Fruit fly (Drosophila melanogaster): ENCODE data around the gene CG14011.
A peak's percentile ranks its signal among the peaks of the same experiment; 100 is the strongest.

The CG14011 gene

DNA sequence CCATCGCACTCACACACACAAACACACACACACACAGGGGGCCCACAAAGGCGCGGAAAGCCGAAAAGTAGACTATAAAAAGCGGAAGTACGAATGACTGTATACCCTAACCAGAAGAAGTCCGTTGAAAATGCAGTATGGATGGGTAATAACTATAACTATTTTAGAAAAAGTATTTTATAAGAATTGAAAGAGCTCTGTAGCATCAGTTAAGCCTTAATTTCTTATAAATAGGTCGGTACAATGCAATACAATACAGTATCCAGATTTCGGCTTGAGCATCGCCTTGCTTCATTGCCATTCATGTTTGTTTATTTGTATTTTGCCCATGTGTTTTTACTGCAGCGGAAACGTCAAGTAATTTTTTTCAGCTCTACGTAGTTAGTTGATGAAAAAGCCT lies 11.4 kb downstream of the CG14011 start (continued):
- TF ChIP-seq CG1602 (GFP tag; optimal IDR thresholded peaks at IDR 0.05) (peak; percentile 1), Fer3 (tag; optimal IDR thresholded peaks at IDR 0.05) (peak; percentile 23), twi (tag; optimal IDR thresholded peaks at IDR 0.05) (no peak), CG12391 (tag; optimal IDR thresholded peaks at IDR 0.05) (no peak), Nf-YB (GFP tag; optimal IDR thresholded peaks at IDR 0.05) (no peak), BEAF-32 (GFP tag; optimal IDR thresholded peaks at IDR 0.05) (no peak), CG4854 (GFP tag; optimal IDR thresholded peaks at IDR 0.05) (no peak), CG14050 (GFP tag; IDR thresholded peaks at IDR 0.05) (no peak), CG9215 (GFP tag; IDR thresholded peaks at IDR 0.05) (no peak), wek (GFP tag; optimal IDR thresholded peaks at IDR 0.05) (no peak), CG4707 (GFP tag; optimal IDR thresholded peaks at IDR 0.05) (no peak), CG6791 (GFP tag; IDR thresholded peaks at IDR 0.05; ENCODE audit: partially characterized antibody) (no peak), CG15696 (tag; optimal IDR thresholded peaks at IDR 0.05) (no peak)

DNA sequence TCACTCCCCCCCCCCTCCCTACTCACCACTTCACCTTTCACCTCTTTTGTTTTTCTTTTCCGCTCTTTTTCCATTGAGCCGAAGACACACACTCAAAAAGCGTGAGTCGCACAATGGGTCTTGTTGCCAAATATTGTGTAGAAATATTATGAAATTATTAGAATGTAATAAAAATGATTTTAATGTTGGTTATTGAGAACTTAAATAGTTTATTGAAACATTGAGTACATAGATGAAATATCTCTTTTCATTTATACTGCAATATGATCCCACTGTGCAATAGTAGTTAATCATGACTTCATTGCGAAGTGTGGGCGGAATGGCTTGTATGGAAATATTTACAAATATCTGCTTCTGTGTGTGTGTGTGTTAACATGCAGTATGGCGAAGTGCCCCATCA lies 13.8 kb downstream of the CG14011 start:
- TF ChIP-seq tup (GFP tag; optimal IDR thresholded peaks at IDR 0.05) (no peak), CG10565 (GFP tag; optimal IDR thresholded peaks at IDR 0.05) (no peak), exex (tag; optimal IDR thresholded peaks at IDR 0.05) (no peak), CG12659 (GFP tag; optimal IDR thresholded peaks at IDR 0.05) (no peak), CG30403 (GFP tag; optimal IDR thresholded peaks at IDR 0.05) (no peak), CG3995 (GFP tag; optimal IDR thresholded peaks at IDR 0.05) (no peak), fru (optimal IDR thresholded peaks at IDR 0.05) (no peak), H15 (GFP tag; IDR thresholded peaks at IDR 0.05) (0 out of 3 replicates have a peak, but pooled peaks have one; percentile 35), gro (GFP tag; optimal IDR thresholded peaks at IDR 0.05) (no peak), Mes4 (GFP tag; optimal IDR thresholded peaks at IDR 0.05) (no peak), Trl (optimal IDR thresholded peaks at IDR 0.05) (no peak), Trl (GFP tag; optimal IDR thresholded peaks at IDR 0.05) (no peak), z (GFP tag; IDR thresholded peaks at IDR 0.05) (0 out of 3 replicates have a peak, but pooled peaks have one; percentile 36), ranshi (GFP tag; IDR thresholded peaks at IDR 0.05) (peak; percentile 38; the same call in 1 of the 2 replicates), Deaf1 (tag; optimal IDR thresholded peaks at IDR 0.05) (no peak), YL-1 (GFP tag; optimal IDR thresholded peaks at IDR 0.05) (no peak), CG8478 (optimal IDR thresholded peaks at IDR 0.05) (no peak), CG15011 (GFP tag; optimal IDR thresholded peaks at IDR 0.05) (no peak), CG11504 (tag; optimal IDR thresholded peaks at IDR 0.05) (peak; percentile 37), CG32772 (GFP tag; IDR thresholded peaks at IDR 0.05) (0 out of 2 replicates have a peak, but pooled peaks have one; percentile 24), Hr78 (GFP tag; optimal IDR thresholded peaks at IDR 0.05) (no peak), cwo (GFP tag; optimal IDR thresholded peaks at IDR 0.05) (no peak), row (GFP tag; IDR thresholded peaks at IDR 0.05) (peak; percentile 52; the same call in 2 of the 3 replicates), CG4617 (GFP tag; optimal IDR thresholded peaks at IDR 0.05; ENCODE audit: borderline replicate concordance) (no peak), Xrp1 (GFP tag; IDR thresholded peaks at IDR 0.05) (peak; percentile 64), Taf1 (GFP tag; IDR thresholded peaks at IDR 0.05) (no peak), CG12299 (tag; optimal IDR thresholded peaks at IDR 0.05) (no peak), CG11456 (GFP tag; IDR thresholded peaks at IDR 0.05) (0 out of 3 replicates have a peak, but pooled peaks have one; percentile 43), Awh (GFP tag; IDR thresholded peaks at IDR 0.05) (no peak), Oli (tag; optimal IDR thresholded peaks at IDR 0.05) (peak; percentile 7), jing (GFP tag; optimal IDR thresholded peaks at IDR 0.05) (no peak), HmgZ (tag; optimal IDR thresholded peaks at IDR 0.05) (no peak), gem (tag; optimal IDR thresholded peaks at IDR 0.05) (peak; percentile 41), CG7839 (tag; optimal IDR thresholded peaks at IDR 0.05) (peak; percentile 19), HLH3B (GFP tag; IDR thresholded peaks at IDR 0.05) (0 out of 2 replicates have a peak, but pooled peaks have one; percentile 12), CG3838 (GFP tag; optimal IDR thresholded peaks at IDR 0.05) (no peak), CG3065 (GFP tag; optimal IDR thresholded peaks at IDR 0.05) (no peak), phol (tag; optimal IDR thresholded peaks at IDR 0.05) (peak; percentile 4)
